Worm (Caenorhabditis elegans) whole organism, mixed stage, embryonic: ENCODE results near the gene F11C1.7.

Experiments
- bed-3 ChIP-seq: fragments of 200-800 bp; sonication (Bioruptor generic); optimal IDR thresholded peaks from 3 replicates; lab custom pipeline; 2018; ENCODE audit warnings: mild to moderate bottlenecking, missing genetic modification characterization, moderate library complexity, missing compliant biosample characterization
- ces-1 ChIP-seq: fragments of 150-350 bp; optimal IDR thresholded peaks from 2 replicates; lab custom pipeline; 2014; ENCODE audit warnings: missing biosample characterization, missing genetic modification reagents, missing genetic modification characterization

DNA sequence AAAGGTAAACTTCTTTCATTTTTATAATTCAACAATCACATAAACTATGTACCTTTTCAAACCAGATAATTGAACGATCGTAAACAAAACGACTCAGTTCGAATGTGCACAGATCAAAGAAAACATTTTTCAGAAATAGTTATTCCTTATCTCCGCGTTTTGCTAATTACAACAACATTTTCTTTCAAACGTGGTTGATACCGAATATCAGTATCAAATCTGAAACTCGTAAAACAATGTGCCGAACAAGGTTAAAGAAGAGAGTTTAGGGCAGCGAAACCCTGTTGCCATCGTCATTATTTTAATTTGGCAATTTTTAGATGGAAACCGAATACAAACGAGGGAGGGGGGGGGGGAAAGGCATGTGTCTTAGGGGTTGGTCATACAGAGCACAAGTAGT lies 7.8 kb upstream of the F11C1.7 start, which contains the start of gene scav-4:
- TF ChIP-seq ces-1 (GFP tag; lab: Kevin White, UChicago) (no peak), bed-3 (GFP tag; lab: Kevin White, UChicago) (no peak)
